Fruit fly (Drosophila melanogaster) whole organism, embryonic: ENCODE measurements around the gene Rpn9.
A peak's percentile ranks its signal among the peaks of the same experiment; 100 is the strongest.

Experiments used
- CG10431 ChIP-seq: fragments of 200-800 bp; sonication (Bioruptor generic); optimal IDR thresholded peaks from 3 replicates; lab custom pipeline; 2018; ENCODE audit warnings: missing biosample characterization, mild to moderate bottlenecking, missing genetic modification characterization
- CG10654 ChIP-seq: fragments of 200-800 bp; sonication (Bioruptor generic); optimal IDR thresholded peaks from 2 replicates; lab custom pipeline; 2016; ENCODE audit warnings: missing biosample characterization, missing genetic modification characterization
- CG11093 ChIP-seq: fragments of 200-800 bp; sonication (Bioruptor generic); IDR thresholded peaks from 3 replicates; pipeline ENCODE4 v1.3.6; 2022; ENCODE audit warnings: missing biosample characterization, missing genetic modification characterization
- CG11504 ChIP-seq: fragments of 200-800 bp; sonication (Bioruptor generic); optimal IDR thresholded peaks from 3 replicates; lab custom pipeline; 2019; ENCODE audit warnings: missing biosample characterization, mild to moderate bottlenecking, missing genetic modification characterization, moderate library complexity
- CG12071 ChIP-seq: fragments of 200-800 bp; sonication (Bioruptor generic); optimal IDR thresholded peaks from 3 replicates; lab custom pipeline; 2018; ENCODE audit warnings: missing biosample characterization, mild to moderate bottlenecking, missing genetic modification characterization
- CG12236 ChIP-seq: fragments of 200-800 bp; sonication (Bioruptor generic); optimal IDR thresholded peaks from 2 replicates; lab custom pipeline; 2016; ENCODE audit warnings: missing biosample characterization, missing genetic modification characterization
- CG12391 ChIP-seq: fragments of 200-800 bp; sonication (Bioruptor generic); optimal IDR thresholded peaks from 3 replicates; lab custom pipeline; 2018; ENCODE audit warnings: missing biosample characterization, mild to moderate bottlenecking, missing genetic modification characterization, moderate library complexity
- CG12769 ChIP-seq: fragments of 200-800 bp; sonication (Bioruptor generic); optimal IDR thresholded peaks from 2 replicates; lab custom pipeline; 2019; ENCODE audit warnings: missing biosample characterization, mild to moderate bottlenecking, missing genetic modification characterization, moderate library complexity
- CG15011 ChIP-seq: fragments of 200-800 bp; sonication (Bioruptor generic); optimal IDR thresholded peaks from 3 replicates; lab custom pipeline; 2018; ENCODE audit warnings: missing biosample characterization, mild to moderate bottlenecking, missing genetic modification characterization
- CG18599 ChIP-seq: fragments of 200-800 bp; sonication (Bioruptor generic); optimal IDR thresholded peaks from 3 replicates; lab custom pipeline; 2017; ENCODE audit warnings: missing biosample characterization, missing genetic modification characterization, mild to moderate bottlenecking, moderate library complexity, missing genetic modification reagents
- CG33213 ChIP-seq: fragments of 200-800 bp; sonication (Bioruptor generic); optimal IDR thresholded peaks from 3 replicates; lab custom pipeline; 2016; ENCODE audit warnings: missing biosample characterization, missing genetic modification characterization
- CG34422 ChIP-seq: fragments of 200-800 bp; sonication (Bioruptor generic); IDR thresholded peaks from 3 replicates; pipeline ENCODE4 v1.3.6; 2022; ENCODE audit warnings: missing biosample characterization, missing genetic modification characterization
- CG3726 ChIP-seq: fragments of 200-800 bp; sonication (Bioruptor generic); IDR thresholded peaks from 3 replicates; pipeline ENCODE4, ENCODE4 v1.3.6; 2022; ENCODE audit warnings: missing biosample characterization, missing genetic modification characterization
- CG3838 ChIP-seq: fragments of 200-800 bp; sonication (Bioruptor generic); optimal IDR thresholded peaks from 3 replicates; lab custom pipeline; 2016; ENCODE audit warnings: missing biosample characterization, missing genetic modification characterization
- CG4820 ChIP-seq: fragments of 200-800 bp; sonication (Bioruptor generic); optimal IDR thresholded peaks from 3 replicates; lab custom pipeline; 2016; ENCODE audit warnings: missing biosample characterization, missing genetic modification characterization
- CG5180 ChIP-seq: fragments of 200-800 bp; sonication (Bioruptor generic); optimal IDR thresholded peaks from 3 replicates; lab custom pipeline; 2017; ENCODE audit warnings: missing biosample characterization, missing genetic modification characterization, mild to moderate bottlenecking, moderate library complexity, missing genetic modification reagents
- CG6254 ChIP-seq: fragments of 200-800 bp; sonication (Bioruptor generic); optimal IDR thresholded peaks from 3 replicates; lab custom pipeline; 2017; ENCODE audit warnings: mild to moderate bottlenecking, missing biosample characterization, missing genetic modification reagents, missing genetic modification characterization
- CG6654 ChIP-seq: fragments of 200-800 bp; sonication (Bioruptor generic); optimal IDR thresholded peaks from 2 replicates; lab custom pipeline; 2017; ENCODE audit warnings: missing biosample characterization, mild to moderate bottlenecking, missing genetic modification characterization
- CG8089 ChIP-seq: fragments of 200-800 bp; sonication (Bioruptor generic); optimal IDR thresholded peaks from 3 replicates; lab custom pipeline; 2016; ENCODE audit warnings: missing biosample characterization, missing genetic modification characterization
- CG8944 ChIP-seq: fragments of 200-800 bp; sonication (Bioruptor generic); optimal IDR thresholded peaks from 3 replicates; lab custom pipeline; 2016; ENCODE audit warnings: missing biosample characterization, missing genetic modification characterization
- CHES-1-like ChIP-seq: fragments of 200-800 bp; sonication (Bioruptor generic); optimal IDR thresholded peaks from 2 replicates; lab custom pipeline; 2016; ENCODE audit warnings: missing biosample characterization, missing genetic modification characterization
- D19A ChIP-seq: fragments of 200-800 bp; optimal IDR thresholded peaks from 3 replicates; lab custom pipeline; 2019; ENCODE audit warnings: missing biosample characterization, mild to moderate bottlenecking, missing genetic modification characterization, moderate library complexity
- Dip3 ChIP-seq: fragments of 200-800 bp; sonication (Bioruptor generic); optimal IDR thresholded peaks from 3 replicates; lab custom pipeline; 2016; ENCODE audit warnings: missing biosample characterization, missing genetic modification characterization
- Dll ChIP-seq: fragments of 200-800 bp; sonication (Bioruptor generic); IDR thresholded peaks from 4 replicates; pipeline ENCODE4 v1.3.6; 2022; ENCODE audit warnings: missing biosample characterization, missing genetic modification characterization; ENCODE audit not compliant: partially characterized antibody
- Doc2 ChIP-seq: fragments of 200-800 bp; sonication (Bioruptor generic); IDR thresholded peaks from 2 replicates; pipeline ENCODE4 v1.3.6; 2022; ENCODE audit warnings: missing biosample characterization, missing genetic modification characterization
- E2f1 ChIP-seq: fragments of 200-800 bp; sonication (Bioruptor generic); IDR thresholded peaks from 2 replicates; pipeline ENCODE4 v1.3.6; 2022; ENCODE audit warnings: missing biosample characterization, missing genetic modification characterization
- Elba2 ChIP-seq: fragments of 200-800 bp; sonication (Bioruptor generic); optimal IDR thresholded peaks from 3 replicates; lab custom pipeline; 2016; ENCODE audit warnings: missing biosample characterization, missing genetic modification characterization
- H2.0 ChIP-seq: fragments of 200-800 bp; sonication (Bioruptor generic); IDR thresholded peaks from 2 replicates; pipeline ENCODE4 v1.3.6; 2022; ENCODE audit warnings: missing biosample characterization, missing genetic modification characterization
- Hmr ChIP-seq: fragments of 200-800 bp; sonication (Bioruptor generic); optimal IDR thresholded peaks from 3 replicates; lab custom pipeline; 2017; ENCODE audit warnings: mild to moderate bottlenecking, missing biosample characterization, missing genetic modification reagents, missing genetic modification characterization
- Lhr ChIP-seq: fragments of 200-800 bp; sonication (Bioruptor generic); optimal IDR thresholded peaks from 3 replicates; lab custom pipeline; 2017; ENCODE audit warnings: mild to moderate bottlenecking, missing biosample characterization, missing genetic modification reagents, missing genetic modification characterization
- Lim3 ChIP-seq: fragments of 200-800 bp; sonication (Bioruptor generic); IDR thresholded peaks from 2 replicates; pipeline ENCODE4 v1.3.6; 2022; ENCODE audit warnings: missing biosample characterization, missing genetic modification characterization
- NC2α ChIP-seq: fragments of 200-800 bp; sonication (Bioruptor generic); optimal IDR thresholded peaks from 2 replicates; lab custom pipeline; 2016; ENCODE audit warnings: missing biosample characterization, missing genetic modification characterization
- Nf-YB ChIP-seq: fragments of 200-800 bp; sonication (Bioruptor generic); optimal IDR thresholded peaks from 3 replicates; lab custom pipeline; 2019; ENCODE audit warnings: missing biosample characterization, mild to moderate bottlenecking, missing genetic modification characterization, moderate library complexity
- Poxn ChIP-seq: fragments of 200-800 bp; sonication (Bioruptor generic); IDR thresholded peaks from 2 replicates; pipeline ENCODE4 v1.3.6; 2022; ENCODE audit warnings: missing biosample characterization, missing genetic modification characterization
- Xrp1 ChIP-seq: fragments of 200-800 bp; sonication (Bioruptor generic); IDR thresholded peaks from 2 replicates; pipeline ENCODE4 v1.3.6; 2022; ENCODE audit warnings: missing biosample characterization, missing genetic modification characterization
- amos ChIP-seq: fragments of 200-800 bp; sonication (Bioruptor generic); IDR thresholded peaks from 2 replicates; pipeline ENCODE4 v1.3.6; 2022; ENCODE audit warnings: missing biosample characterization, missing genetic modification characterization; ENCODE audit not compliant: partially characterized antibody
- caup ChIP-seq: fragments of 200-800 bp; sonication (Bioruptor generic); optimal IDR thresholded peaks from 3 replicates; lab custom pipeline; 2017; ENCODE audit warnings: missing biosample characterization, mild to moderate bottlenecking, missing genetic modification characterization, moderate library complexity; ENCODE audit not compliant: severe bottlenecking
- gcm2 ChIP-seq: fragments of 200-800 bp; sonication (Bioruptor generic); optimal IDR thresholded peaks from 2 replicates; lab custom pipeline; 2016; ENCODE audit warnings: missing biosample characterization, missing genetic modification characterization
- grau ChIP-seq: fragments of 200-800 bp; optimal IDR thresholded peaks from 3 replicates; lab custom pipeline; 2019; ENCODE audit warnings: missing biosample characterization, mild to moderate bottlenecking, missing genetic modification characterization, moderate library complexity
- lab ChIP-seq: fragments of 200-800 bp; sonication (Bioruptor generic); optimal IDR thresholded peaks from 3 replicates; lab custom pipeline; 2017; ENCODE audit warnings: missing biosample characterization, missing genetic modification characterization, mild to moderate bottlenecking, moderate library complexity, missing genetic modification reagents
- otp ChIP-seq: fragments of 200-800 bp; sonication (Bioruptor generic); IDR thresholded peaks from 3 replicates; pipeline ENCODE4, ENCODE4 v1.3.6; 2022; ENCODE audit warnings: missing biosample characterization, missing genetic modification characterization
- psq ChIP-seq: fragments of 200-800 bp; sonication (Bioruptor generic); optimal IDR thresholded peaks from 2 replicates; lab custom pipeline; 2017; ENCODE audit warnings: missing biosample characterization, missing genetic modification characterization
- ro ChIP-seq: fragments of 200-800 bp; sonication (Bioruptor generic); IDR thresholded peaks from 2 replicates; pipeline ENCODE4 v1.3.6; 2022; ENCODE audit warnings: missing biosample characterization, missing genetic modification characterization
- salm ChIP-seq: fragments of 200-800 bp; sonication (Bioruptor generic); optimal IDR thresholded peaks from 2 replicates; lab custom pipeline; 2018; ENCODE audit warnings: missing biosample characterization, mild to moderate bottlenecking, missing genetic modification characterization
- schlank ChIP-seq: fragments of 200-800 bp; sonication (Bioruptor generic); optimal IDR thresholded peaks from 2 replicates; lab custom pipeline; 2018; ENCODE audit warnings: missing biosample characterization, mild to moderate bottlenecking, missing genetic modification characterization
- sd ChIP-seq: fragments of 200-800 bp; sonication (Bioruptor generic); optimal IDR thresholded peaks from 3 replicates; lab custom pipeline; 2018; ENCODE audit warnings: missing biosample characterization, mild to moderate bottlenecking, missing genetic modification characterization, moderate library complexity
- sna ChIP-seq: fragments of 200-800 bp; sonication (Bioruptor generic); IDR thresholded peaks from 2 replicates; pipeline ENCODE4 v1.3.6; 2022; ENCODE audit warnings: missing biosample characterization, missing genetic modification characterization; ENCODE audit not compliant: partially characterized antibody
- sqz ChIP-seq: fragments of 200-800 bp; sonication (Bioruptor generic); optimal IDR thresholded peaks from 3 replicates; lab custom pipeline; 2018; ENCODE audit warnings: missing biosample characterization, mild to moderate bottlenecking, missing genetic modification characterization
- stc ChIP-seq: fragments of 200-800 bp; sonication (Bioruptor generic); IDR thresholded peaks from 2 replicates; pipeline ENCODE4 v1.3.6; 2022; ENCODE audit warnings: missing biosample characterization, missing genetic modification characterization
- tap ChIP-seq: fragments of 200-800 bp; optimal IDR thresholded peaks from 3 replicates; lab custom pipeline; 2019; ENCODE audit warnings: missing biosample characterization, mild to moderate bottlenecking, missing genetic modification characterization, moderate library complexity
- tio ChIP-seq: fragments of 200-800 bp; sonication (Bioruptor generic); optimal IDR thresholded peaks from 2 replicates; lab custom pipeline; 2017; ENCODE audit warnings: missing biosample characterization, missing genetic modification characterization, inconsistent platforms

The Rpn9 gene

DNA sequence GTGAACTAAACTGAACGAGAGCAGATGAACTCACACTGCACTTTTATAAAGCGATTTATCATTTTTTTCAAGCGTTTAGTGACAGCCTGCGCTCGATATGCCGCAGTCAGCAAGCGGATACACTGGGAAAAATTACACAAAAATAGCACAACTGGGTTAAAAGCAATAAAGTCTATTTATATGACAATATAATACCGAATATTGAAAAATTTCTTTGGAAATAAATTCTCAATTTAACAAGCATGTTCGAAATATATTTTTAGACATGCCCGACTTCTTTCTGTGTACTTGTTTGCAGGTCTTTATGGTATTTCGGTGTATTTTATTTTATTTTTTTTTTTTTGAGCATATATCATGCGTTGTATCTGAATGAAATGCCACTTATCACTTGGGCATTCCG is 19.4 kb downstream of the Rpn9 start (continued):
- peak; percentile 68 for TF ChIP-seq grau (tag; lab: Kevin White, UChicago)
- TF ChIP-seq D19A (tag; lab: Kevin White, UChicago), result peak; percentile 59
- TF ChIP-seq CG12236 (GFP tag; lab: Kevin White, UChicago), result no peak
- TF ChIP-seq CG18599 (GFP tag; lab: Kevin White, UChicago), result peak; percentile 34
- no peak for TF ChIP-seq amos (GFP tag; lab: Robert Waterston, UW)
- TF ChIP-seq tio (GFP tag; lab: Kevin White, UChicago), result peak; percentile 52
- no peak for TF ChIP-seq Dip3
- TF ChIP-seq sqz, result peak; percentile 41
- TF ChIP-seq gcm2 (GFP tag; lab: Kevin White, UChicago), result peak; percentile 16
- peak; percentile 1 for TF ChIP-seq Hmr (GFP tag; lab: Kevin White, UChicago)
- no peak for TF ChIP-seq Dll (GFP tag; lab: Robert Waterston, UW)
- TF ChIP-seq CG15011 (GFP tag; lab: Kevin White, UChicago), result peak; percentile 9
- peak; percentile 60 for TF ChIP-seq CG34422 (GFP tag; lab: Robert Waterston, UW)
- TF ChIP-seq CG5180 (GFP tag; lab: Kevin White, UChicago), result no peak
- TF ChIP-seq caup, result no peak
- TF ChIP-seq CG3726 (GFP tag; lab: Robert Waterston, UW), result no peak
- TF ChIP-seq NC2α, result no peak
- no peak for TF ChIP-seq CG11093
- peak; percentile 72 for TF ChIP-seq Xrp1
- TF ChIP-seq tap (tag; lab: Kevin White, UChicago), result no peak
- TF ChIP-seq CG10654, result peak; percentile 56
- peak; percentile 75 for TF ChIP-seq CG12391 (tag; lab: Kevin White, UChicago)
- no peak for TF ChIP-seq CG12071 (GFP tag; lab: Kevin White, UChicago)
- TF ChIP-seq Poxn (GFP tag; lab: Robert Waterston, UW), result no peak
- peak; percentile 64 for TF ChIP-seq lab (GFP tag; lab: Kevin White, UChicago)
- no peak for TF ChIP-seq Nf-YB (GFP tag; lab: Kevin White, UChicago)
- TF ChIP-seq CG8089 (GFP tag; lab: Kevin White, UChicago), result peak; percentile 16
- TF ChIP-seq sd (tag; lab: Kevin White, UChicago), result peak; percentile 14
- TF ChIP-seq CG10431 (GFP tag; lab: Kevin White, UChicago), result no peak
- TF ChIP-seq CG12769 (tag; lab: Kevin White, UChicago), result peak; percentile 39
- no peak for TF ChIP-seq Doc2 (GFP tag; lab: Robert Waterston, UW)
- peak; percentile 47 for TF ChIP-seq CG8944 (GFP tag; lab: Kevin White, UChicago)
- peak; percentile 26 for TF ChIP-seq CG3838
- TF ChIP-seq psq (GFP tag; lab: Kevin White, UChicago), result no peak
- TF ChIP-seq H2.0 (GFP tag; lab: Robert Waterston, UW), result peak; percentile 57
- peak; percentile 57 for TF ChIP-seq Lim3
- TF ChIP-seq CG4820, result peak; percentile 78
- no peak for TF ChIP-seq schlank (tag; lab: Kevin White, UChicago)
- peak; percentile 50 for TF ChIP-seq E2f1 (GFP tag; lab: Robert Waterston, UW)
- TF ChIP-seq salm (tag; lab: Kevin White, UChicago), result peak; percentile 56
- no peak for TF ChIP-seq sna (GFP tag; lab: Robert Waterston, UW)
- no peak for TF ChIP-seq Elba2 (GFP tag; lab: Kevin White, UChicago)
- peak; percentile 46 for TF ChIP-seq CG6254 (GFP tag; lab: Kevin White, UChicago)
- TF ChIP-seq otp, result peak; percentile 70; the same call in 2 of the 3 replicates
- TF ChIP-seq Lhr (GFP tag; lab: Kevin White, UChicago), result peak; percentile 5
- TF ChIP-seq stc (GFP tag; lab: Robert Waterston, UW), result peak; percentile 24; the same call in 1 of the 2 replicates
- TF ChIP-seq CHES-1-like (GFP tag; lab: Kevin White, UChicago), result no peak
- 0 out of 2 replicates have a peak, but pooled peaks have one; percentile 9 for TF ChIP-seq ro (GFP tag; lab: Robert Waterston, UW)
- TF ChIP-seq CG6654 (GFP tag; lab: Kevin White, UChicago), result no peak
- TF ChIP-seq CG33213 (GFP tag; lab: Kevin White, UChicago), result peak; percentile 30
- TF ChIP-seq CG11504 (tag; lab: Kevin White, UChicago), result peak; percentile 65
